Fruit fly (Drosophila melanogaster) whole organism, embryonic: Measurements from ENCODE around the gene gb.

Experiments used
- Adf1 ChIP-seq: fragments of 200-800 bp; sonication (Bioruptor generic); IDR thresholded peaks from 2 replicates; pipeline ENCODE4 v1.3.6; 2022; ENCODE audit warnings: missing biosample characterization, missing genetic modification characterization
- CG10366 ChIP-seq: fragments of 200-800 bp; sonication (Bioruptor generic); IDR thresholded peaks from 2 replicates; pipeline ENCODE4 v1.3.6; 2022; ENCODE audit warnings: missing biosample characterization, missing genetic modification characterization
- CG10462 ChIP-seq: fragments of 200-800 bp; sonication (Bioruptor generic); optimal IDR thresholded peaks from 2 replicates; lab custom pipeline; 2016; ENCODE audit warnings: missing biosample characterization, missing genetic modification characterization
- CG10565 ChIP-seq: fragments of 200-800 bp; sonication (Bioruptor generic); optimal IDR thresholded peaks from 3 replicates; lab custom pipeline; 2016; ENCODE audit warnings: missing biosample characterization, mild to moderate bottlenecking, missing genetic modification characterization
- CG11560 ChIP-seq: fragments of 200-800 bp; sonication (Bioruptor generic); IDR thresholded peaks from 3 replicates; pipeline ENCODE4 v1.3.6; 2022; ENCODE audit warnings: missing biosample characterization, missing genetic modification characterization
- CG11696 ChIP-seq: fragments of 200-800 bp; sonication (Bioruptor generic); IDR thresholded peaks from 2 replicates; pipeline ENCODE4 v1.3.6; 2022; ENCODE audit warnings: missing biosample characterization, missing genetic modification characterization
- CG1233 ChIP-seq: fragments of 200-800 bp; sonication (Bioruptor generic); optimal IDR thresholded peaks from 4 replicates; lab custom pipeline; 2018; ENCODE audit warnings: missing biosample characterization, mild to moderate bottlenecking, missing genetic modification characterization
- CG12391 ChIP-seq: fragments of 200-800 bp; sonication (Bioruptor generic); optimal IDR thresholded peaks from 3 replicates; lab custom pipeline; 2018; ENCODE audit warnings: missing biosample characterization, mild to moderate bottlenecking, missing genetic modification characterization, moderate library complexity
- CG1792 ChIP-seq: fragments of 200-800 bp; sonication (Bioruptor generic); optimal IDR thresholded peaks from 2 replicates; lab custom pipeline; 2016; ENCODE audit warnings: missing biosample characterization, missing genetic modification characterization
- CG1832 ChIP-seq: fragments of 200-800 bp; sonication (Bioruptor generic); optimal IDR thresholded peaks from 2 replicates; lab custom pipeline; 2017; ENCODE audit warnings: missing biosample characterization, mild to moderate bottlenecking, missing genetic modification characterization, inconsistent platforms
- CG18599 ChIP-seq: fragments of 200-800 bp; sonication (Bioruptor generic); optimal IDR thresholded peaks from 3 replicates; lab custom pipeline; 2017; ENCODE audit warnings: missing biosample characterization, missing genetic modification characterization, mild to moderate bottlenecking, moderate library complexity, missing genetic modification reagents
- CG31365 ChIP-seq: fragments of 200-800 bp; sonication (Bioruptor generic); optimal IDR thresholded peaks from 2 replicates; lab custom pipeline; 2018; ENCODE audit warnings: missing biosample characterization, mild to moderate bottlenecking, missing genetic modification characterization
- CG3726 ChIP-seq: fragments of 200-800 bp; sonication (Bioruptor generic); IDR thresholded peaks from 3 replicates; pipeline ENCODE4, ENCODE4 v1.3.6; 2022; ENCODE audit warnings: missing biosample characterization, missing genetic modification characterization
- CG4404 ChIP-seq: fragments of 200-800 bp; sonication (Bioruptor generic); IDR thresholded peaks from 2 replicates; pipeline ENCODE4 v1.3.6; 2022; ENCODE audit warnings: missing biosample characterization, missing genetic modification characterization
- CG4820 ChIP-seq: fragments of 200-800 bp; sonication (Bioruptor generic); optimal IDR thresholded peaks from 3 replicates; lab custom pipeline; 2016; ENCODE audit warnings: missing biosample characterization, missing genetic modification characterization
- CG6813 ChIP-seq: fragments of 200-800 bp; sonication (Bioruptor generic); optimal IDR thresholded peaks from 2 replicates; lab custom pipeline; 2017; ENCODE audit warnings: missing biosample characterization, missing genetic modification characterization, mild to moderate bottlenecking, moderate library complexity, missing genetic modification reagents
- CG8089 ChIP-seq: fragments of 200-800 bp; sonication (Bioruptor generic); optimal IDR thresholded peaks from 3 replicates; lab custom pipeline; 2016; ENCODE audit warnings: missing biosample characterization, missing genetic modification characterization
- CG8478 ChIP-seq: fragments of >200 bp; optimal IDR thresholded peaks from 2 replicates; lab custom pipeline; 2018
- Elba2 ChIP-seq: fragments of 200-800 bp; sonication (Bioruptor generic); optimal IDR thresholded peaks from 3 replicates; lab custom pipeline; 2016; ENCODE audit warnings: missing biosample characterization, missing genetic modification characterization
- Mad ChIP-seq: fragments of 200-800 bp; sonication (Bioruptor generic); optimal IDR thresholded peaks from 2 replicates; lab custom pipeline; 2016; ENCODE audit warnings: missing biosample characterization, missing genetic modification characterization
- Oli ChIP-seq: fragments of 200-800 bp; sonication (Bioruptor generic); optimal IDR thresholded peaks from 2 replicates; lab custom pipeline; 2018; ENCODE audit warnings: missing biosample characterization, mild to moderate bottlenecking, missing genetic modification characterization, moderate library complexity
- Spps ChIP-seq: fragments of 200-800 bp; sonication (Bioruptor generic); optimal IDR thresholded peaks from 2 replicates; lab custom pipeline; 2018; ENCODE audit warnings: missing biosample characterization, mild to moderate bottlenecking, missing genetic modification characterization
- abd-A ChIP-seq: fragments of 200-800 bp; sonication (Bioruptor generic); optimal IDR thresholded peaks from 3 replicates; lab custom pipeline; 2019; ENCODE audit warnings: missing biosample characterization, mild to moderate bottlenecking, missing genetic modification characterization, moderate library complexity
- ara ChIP-seq: fragments of 200-800 bp; sonication (Bioruptor generic); IDR thresholded peaks from 2 replicates; pipeline ENCODE4 v1.3.6; 2022; ENCODE audit warnings: missing biosample characterization, missing genetic modification characterization
- ash1 ChIP-seq: fragments of 200-800 bp; sonication (Bioruptor generic); optimal IDR thresholded peaks from 2 replicates; lab custom pipeline; 2018; ENCODE audit warnings: missing biosample characterization, mild to moderate bottlenecking, missing genetic modification characterization
- az2 ChIP-seq: fragments of 200-800 bp; sonication (Bioruptor generic); optimal IDR thresholded peaks from 3 replicates; lab custom pipeline; 2016; ENCODE audit warnings: missing biosample characterization, missing genetic modification characterization
- cato ChIP-seq: fragments of 200-800 bp; sonication (Bioruptor generic); optimal IDR thresholded peaks from 2 replicates; lab custom pipeline; 2016; ENCODE audit warnings: missing biosample characterization, missing genetic modification characterization, borderline replicate concordance
- crol ChIP-seq: fragments of 200-800 bp; sonication (Bioruptor generic); IDR thresholded peaks from 2 replicates; pipeline ENCODE4 v1.3.6; 2022; ENCODE audit warnings: missing biosample characterization, missing genetic modification characterization
- dmrt11E ChIP-seq: fragments of 200-800 bp; sonication (Bioruptor generic); optimal IDR thresholded peaks from 3 replicates; lab custom pipeline; 2018; ENCODE audit warnings: missing biosample characterization, mild to moderate bottlenecking, missing genetic modification characterization, moderate library complexity
- gem ChIP-seq: fragments of 200-800 bp; sonication (Bioruptor generic); optimal IDR thresholded peaks from 2 replicates; lab custom pipeline; 2019; ENCODE audit warnings: missing biosample characterization, mild to moderate bottlenecking, missing genetic modification characterization, moderate library complexity
- grau ChIP-seq: fragments of 200-800 bp; optimal IDR thresholded peaks from 3 replicates; lab custom pipeline; 2019; ENCODE audit warnings: missing biosample characterization, mild to moderate bottlenecking, missing genetic modification characterization, moderate library complexity
- h ChIP-seq: fragments of >200 bp; optimal IDR thresholded peaks from 2 replicates; lab custom pipeline; 2017
- kah ChIP-seq: fragments of 200-800 bp; sonication (Bioruptor generic); optimal IDR thresholded peaks from 2 replicates; lab custom pipeline; 2018; ENCODE audit warnings: missing biosample characterization, mild to moderate bottlenecking, missing genetic modification characterization
- kay ChIP-seq: fragments of 200-800 bp; sonication (Bioruptor generic); optimal IDR thresholded peaks from 2 replicates; lab custom pipeline; 2016; ENCODE audit warnings: missing biosample characterization, missing genetic modification characterization
- lab ChIP-seq: fragments of 200-800 bp; sonication (Bioruptor generic); optimal IDR thresholded peaks from 3 replicates; lab custom pipeline; 2017; ENCODE audit warnings: missing biosample characterization, missing genetic modification characterization, mild to moderate bottlenecking, moderate library complexity, missing genetic modification reagents
- mam ChIP-seq: fragments of 200-800 bp; sonication (Bioruptor generic); optimal IDR thresholded peaks from 3 replicates; lab custom pipeline; 2016; ENCODE audit warnings: missing biosample characterization, missing genetic modification characterization
- odd ChIP-seq: fragments of 200-800 bp; sonication (Bioruptor generic); optimal IDR thresholded peaks from 2 replicates; lab custom pipeline; 2017; ENCODE audit warnings: missing biosample characterization, mild to moderate bottlenecking, missing genetic modification characterization
- pros ChIP-seq: fragments of 200-800 bp; sonication (Bioruptor generic); optimal IDR thresholded peaks from 3 replicates; lab custom pipeline; 2019; ENCODE audit warnings: missing biosample characterization, mild to moderate bottlenecking, missing genetic modification characterization, moderate library complexity
- pzg ChIP-seq: fragments of 200-800 bp; sonication (Bioruptor generic); optimal IDR thresholded peaks from 3 replicates; lab custom pipeline; 2018; ENCODE audit warnings: missing biosample characterization, mild to moderate bottlenecking, missing genetic modification characterization, moderate library complexity
- ranshi ChIP-seq: fragments of 200-800 bp; sonication (Bioruptor generic); IDR thresholded peaks from 2 replicates; pipeline ENCODE4 v1.3.6; 2022; ENCODE audit warnings: missing biosample characterization, missing genetic modification characterization
- repo ChIP-seq: fragments of 200-800 bp; sonication (Bioruptor generic); optimal IDR thresholded peaks from 2 replicates; lab custom pipeline; 2016; ENCODE audit warnings: missing biosample characterization, missing genetic modification characterization
- rib ChIP-seq: fragments of 200-800 bp; sonication (Bioruptor generic); IDR thresholded peaks from 2 replicates; pipeline ENCODE4 v1.3.6; 2022; ENCODE audit warnings: missing biosample characterization, missing genetic modification characterization
- salm ChIP-seq: fragments of 200-800 bp; sonication (Bioruptor generic); optimal IDR thresholded peaks from 2 replicates; lab custom pipeline; 2018; ENCODE audit warnings: missing biosample characterization, mild to moderate bottlenecking, missing genetic modification characterization
- sc ChIP-seq, 3 experiments: fragments of >200 bp in 2 of 3; fragments of 200-800 bp in 1 of 3; sonication (Bioruptor generic) in 1 of 3; optimal IDR thresholded peaks; 2 replicates in 2 of 3; 3 replicates in 1 of 3; lab custom pipeline; 2017; ENCODE audit warnings: mild to moderate bottlenecking in 1 of 3, missing biosample characterization in 1 of 3, missing genetic modification characterization in 1 of 3, missing genetic modification reagents in 1 of 3
- schlank ChIP-seq: fragments of 200-800 bp; sonication (Bioruptor generic); optimal IDR thresholded peaks from 2 replicates; lab custom pipeline; 2018; ENCODE audit warnings: missing biosample characterization, mild to moderate bottlenecking, missing genetic modification characterization
- sens ChIP-seq: fragments of 200-800 bp; sonication (Bioruptor generic); peaks from one replicate; lab custom pipeline; 2016; ENCODE audit warnings: missing biosample characterization, missing genetic modification characterization
- z ChIP-seq: fragments of 200-800 bp; sonication (Bioruptor generic); IDR thresholded peaks from 3 replicates; pipeline ENCODE4 v1.3.6; 2022; ENCODE audit warnings: missing biosample characterization, missing genetic modification characterization

gb gene

dm6 chr3R:27152129-27152968 lies 40.3 kb upstream of the gb start (continued):
- TF ChIP-seq grau (peak; percentile 65), CG11696 (GFP tag; lab: Robert Waterston, UW) (no peak), abd-A (tag; lab: Kevin White, UChicago) (no peak), CG10462 (no peak), h (lab: Kevin White, UChicago) (no peak), kay (GFP tag; lab: Kevin White, UChicago) (no peak), pros (GFP tag; lab: Kevin White, UChicago) (no peak), sc (optimal IDR thresholded peaks at IDR 0.05; lab: Kevin White, UChicago) (no peak), sc (GFP tag; optimal IDR thresholded peaks at IDR 0.05; lab: Kevin White, UChicago) (no peak), dmrt11E (tag; lab: Kevin White, UChicago) (no peak), cato (GFP tag; lab: Kevin White, UChicago) (no peak), rib (GFP tag; lab: Robert Waterston, UW) (no peak), CG1233 (peak; percentile 42), Spps (tag; lab: Kevin White, UChicago) (no peak), z (GFP tag; lab: Robert Waterston, UW) (no peak), mam (GFP tag; lab: Kevin White, UChicago) (peak; percentile 20), CG11560 (tag; lab: Robert Waterston, UW) (no peak), salm (tag; lab: Kevin White, UChicago) (peak; percentile 37), Mad (no peak), kah (peak; percentile 45), crol (peak; percentile 23; the same call in 1 of the 2 replicates), CG8478 (no peak), odd (GFP tag; lab: Kevin White, UChicago) (no peak), CG1792 (GFP tag; lab: Kevin White, UChicago) (no peak), CG18599 (GFP tag; lab: Kevin White, UChicago) (peak; percentile 34), Elba2 (GFP tag; lab: Kevin White, UChicago) (peak; percentile 97), CG10565 (GFP tag; lab: Kevin White, UChicago) (no peak), CG3726 (GFP tag; lab: Robert Waterston, UW) (no peak), ash1 (GFP tag; lab: Kevin White, UChicago) (no peak), CG4820 (GFP tag; lab: Kevin White, UChicago) (peak; percentile 16), CG10366 (GFP tag; lab: Robert Waterston, UW) (0 out of 2 replicates have a peak, but pooled peaks have one; percentile 18), ranshi (GFP tag; lab: Robert Waterston, UW) (no peak; the same call in 1 of the 2 replicates), az2 (GFP tag; lab: Kevin White, UChicago) (peak; percentile 41), CG31365 (tag; lab: Kevin White, UChicago) (no peak), CG12391 (tag; lab: Kevin White, UChicago) (peak; percentile 52), pzg (no peak), gem (tag; lab: Kevin White, UChicago) (peak; percentile 77), CG1832 (GFP tag; lab: Kevin White, UChicago) (peak; percentile 61), CG6813 (GFP tag; lab: Kevin White, UChicago) (no peak), Oli (tag; lab: Kevin White, UChicago) (peak; percentile 59), sens (peak; percentile 83), lab (GFP tag; lab: Kevin White, UChicago) (peak; percentile 54), ara (GFP tag; lab: Robert Waterston, UW) (no peak), CG8089 (GFP tag; lab: Kevin White, UChicago) (peak; percentile 0), Adf1 (GFP tag; lab: Robert Waterston, UW) (no peak), CG4404 (no peak), repo (GFP tag; lab: Kevin White, UChicago) (no peak), schlank (tag; lab: Kevin White, UChicago) (peak; percentile 49)
